Worm (Caenorhabditis elegans): Measurements from ENCODE around the gene sre-48.

The sre-48 gene

ce11 chrII:14010656-14011376, 31.1 kb upstream of the sre-48 start, which contains the start of gene F01D5.8:
F01D5.8 (plus strand) TSS chrII:14010706.
- no peak for TF ChIP-seq tbx-2 (tag; optimal IDR thresholded peaks at IDR 0.05)
- no peak for TF ChIP-seq dsc-1 (tag; optimal IDR thresholded peaks at IDR 0.05)
- TF ChIP-seq elt-2 (tag; optimal IDR thresholded peaks at IDR 0.05) = peak; percentile 33
- no peak for TF ChIP-seq rnt-1 (tag; optimal IDR thresholded peaks at IDR 0.05)
- TF ChIP-seq nhr-84 (tag; optimal IDR thresholded peaks at IDR 0.05) = no peak
- TF ChIP-seq ztf-11 (tag; optimal IDR thresholded peaks at IDR 0.05) = no peak
- TF ChIP-seq ceh-88 (GFP tag; IDR thresholded peaks at IDR 0.05) = no peak
- no peak for TF ChIP-seq mep-1 (tag; optimal IDR thresholded peaks at IDR 0.05)
- TF ChIP-seq blmp-1 (tag; optimal IDR thresholded peaks at IDR 0.05) = no peak
- peak in 1 of 2 experiments; percentile 9 for TF ChIP-seq lin-35 (GFP tag; optimal IDR thresholded peaks at IDR 0.05)
- TF ChIP-seq lir-3 (tag; optimal IDR thresholded peaks at IDR 0.05; ENCODE audit: poor library complexity) = no peak
- no peak for TF ChIP-seq lin-15B (tag; optimal IDR thresholded peaks at IDR 0.05)
- no peak for TF ChIP-seq dpl-1 (GFP tag; optimal IDR thresholded peaks at IDR 0.05)
- TF ChIP-seq efl-1 (optimal IDR thresholded peaks at IDR 0.05) = no peak
- TF ChIP-seq efl-1 (GFP tag; optimal IDR thresholded peaks at IDR 0.05 in 1 of 2) = peak in 1 of 2 experiments; percentile 62
- TF ChIP-seq C16A3.4 (tag; optimal IDR thresholded peaks at IDR 0.05) = no peak

ce11 chrII:14008359-14008758, 28.7 kb upstream of the sre-48 start, which contains the start of gene F01D5.7:
F01D5.7 (plus strand) TSS chrII:14008659.
- TF ChIP-seq lin-14 (GFP tag; optimal IDR thresholded peaks at IDR 0.05) (no peak), fkh-10 (GFP tag; optimal IDR thresholded peaks at IDR 0.05) (no peak), isw-1 (GFP tag; IDR thresholded peaks at IDR 0.05) (no peak)

- TF ChIP-seq nhr-85 (tag) (no peak), xbp-1 (tag; optimal IDR thresholded peaks at IDR 0.05) (no peak), nhr-47 (tag; optimal IDR thresholded peaks at IDR 0.05) (no peak), nhr-77 (tag; optimal IDR thresholded peaks at IDR 0.05) (no peak), mef-2 (tag; optimal IDR thresholded peaks at IDR 0.05) (no peak), snpc-4 (tag; optimal IDR thresholded peaks at IDR 0.05) (no peak), pax-3 (tag; optimal IDR thresholded peaks at IDR 0.05) (no peak), zag-1 (tag; optimal IDR thresholded peaks at IDR 0.05) (no peak), ets-5 (GFP tag; IDR thresholded peaks at IDR 0.05) (no peak), hlh-17 (GFP tag; optimal IDR thresholded peaks at IDR 0.05; ENCODE audit: borderline replicate concordance) (no peak), irx-1 (tag; optimal IDR thresholded peaks at IDR 0.05) (no peak), ceh-82 (tag; optimal IDR thresholded peaks at IDR 0.05) (no peak)
Observed at ce11 chrII:14006210-14006609, 26.5 kb upstream of the sre-48 start, which contains the start of gene F01D5.6. F01D5.6 (plus strand) TSS chrII:14006510.

- TF ChIP-seq efl-1 (optimal IDR thresholded peaks at IDR 0.05) (no peak), efl-1 (GFP tag; optimal IDR thresholded peaks at IDR 0.05 in 1 of 2) (peak in 1 of 2 experiments; percentile 75), ztf-4 (tag; optimal IDR thresholded peaks at IDR 0.05) (no peak)
Observed at ce11 chrII:14005183-14005582, 25.5 kb upstream of the sre-48 start.

ce11 chrII:14004770-14005169, 25.1 kb upstream of the sre-48 start:
- TF ChIP-seq dsc-1 (tag; optimal IDR thresholded peaks at IDR 0.05) = no peak
- peak; percentile 44 for TF ChIP-seq blmp-1 (tag; optimal IDR thresholded peaks at IDR 0.05)
- no peak for TF ChIP-seq ces-1 (GFP tag; optimal IDR thresholded peaks at IDR 0.05)
- no peak for TF ChIP-seq xbp-1 (tag; optimal IDR thresholded peaks at IDR 0.05)

All from whole organism, L1 larva.